Fruit fly (Drosophila melanogaster): ENCODE data around the gene MED10.

MED10 gene

dm6 chr3L:16204128-16204527 lies 27.8 kb upstream of the MED10 start:
- TF ChIP-seq CG3065 (GFP tag; optimal IDR thresholded peaks at IDR 0.05) (no peak), bowl (GFP tag; IDR thresholded peaks at IDR 0.05) (no peak), nom (GFP tag; optimal IDR thresholded peaks at IDR 0.05) (peak; percentile 6), lbe (GFP tag; optimal IDR thresholded peaks at IDR 0.05) (peak; percentile 3), Med (GFP tag) (no peak), Drgx (GFP tag; IDR thresholded peaks at IDR 0.05) (0 out of 2 replicates have a peak, but pooled peaks have one; percentile 23), CG2129 (GFP tag; IDR thresholded peaks at IDR 0.05; ENCODE audit: partially characterized antibody) (no peak), D19A (tag; optimal IDR thresholded peaks at IDR 0.05) (peak; percentile 53), br (optimal IDR thresholded peaks at IDR 0.05) (no peak), HLHmδ (GFP tag; optimal IDR thresholded peaks at IDR 0.05) (no peak), hth (optimal IDR thresholded peaks at IDR 0.05) (no peak), zfh1 (GFP tag; IDR thresholded peaks at IDR 0.05) (no peak), Atf3 (GFP tag; optimal IDR thresholded peaks at IDR 0.05) (no peak), Opbp (GFP tag; IDR thresholded peaks at IDR 0.05; ENCODE audit: partially characterized antibody) (no peak), corto (GFP tag; optimal IDR thresholded peaks at IDR 0.05) (peak; percentile 31)

dm6 chr3L:16208053-16208838 lies 23.6 kb upstream of the MED10 start:
- TF ChIP-seq Dref (GFP tag; IDR thresholded peaks at IDR 0.05), result 0 out of 2 replicates have a peak, but pooled peaks have one; percentile 6
- no peak for TF ChIP-seq ttk (GFP tag; IDR thresholded peaks at IDR 0.05)

dm6 chr3L:16208839-16209612 lies 22.9 kb upstream of the MED10 start:
- no peak for TF ChIP-seq CG16863 (GFP tag; optimal IDR thresholded peaks at IDR 0.05)
- no peak for TF ChIP-seq CG11247 (GFP tag; IDR thresholded peaks at IDR 0.05)
- TF ChIP-seq Ets65A (GFP tag), result peak; percentile 67
- 0 out of 3 replicates have a peak, but pooled peaks have one; percentile 10 for TF ChIP-seq ase (GFP tag; IDR thresholded peaks at IDR 0.05)
- no peak for TF ChIP-seq lola (GFP tag; optimal IDR thresholded peaks at IDR 0.05)
- TF ChIP-seq az2 (GFP tag; optimal IDR thresholded peaks at IDR 0.05), result no peak
- no peak for TF ChIP-seq CG3726 (GFP tag; IDR thresholded peaks at IDR 0.05)
- peak; percentile 12 for TF ChIP-seq D19A (tag; optimal IDR thresholded peaks at IDR 0.05)

- no peak for TF ChIP-seq CG1024 (GFP tag; IDR thresholded peaks at IDR 0.05)
- TF ChIP-seq nom (GFP tag; optimal IDR thresholded peaks at IDR 0.05), result peak; percentile 70
- no peak for TF ChIP-seq MTF-1 (GFP tag; optimal IDR thresholded peaks at IDR 0.05; ENCODE audit: borderline replicate concordance)
These were observed 22.2 kb upstream of the MED10 start for dm6 chr3L:16209641-16210040.

dm6 chr3L:16211156-16211935 lies 20.5 kb upstream of the MED10 start:
- peak; percentile 58 for TF ChIP-seq crol (GFP tag; IDR thresholded peaks at IDR 0.05)
- no peak for TF ChIP-seq D (optimal IDR thresholded peaks at IDR 0.05)
- TF ChIP-seq D (GFP tag; optimal IDR thresholded peaks at IDR 0.05), result no peak
- peak; percentile 23 for TF ChIP-seq fd96Cb (tag; optimal IDR thresholded peaks at IDR 0.05)
- TF ChIP-seq knrl (GFP tag; IDR thresholded peaks at IDR 0.05; ENCODE audit: partially characterized antibody), result 0 out of 3 replicates have a peak, but pooled peaks have one; percentile 28
- TF ChIP-seq CG14050 (GFP tag; IDR thresholded peaks at IDR 0.05), result peak; percentile 10; the same call in 1 of the 3 replicates
- TF ChIP-seq CG11085 (GFP tag; IDR thresholded peaks at IDR 0.05), result no peak
- TF ChIP-seq CG5180 (GFP tag; optimal IDR thresholded peaks at IDR 0.05), result no peak
- TF ChIP-seq Usf (GFP tag; optimal IDR thresholded peaks at IDR 0.05), result no peak
- TF ChIP-seq CG10543 (GFP tag; optimal IDR thresholded peaks at IDR 0.05), result no peak
- peak; percentile 59 for TF ChIP-seq CG11504 (tag; optimal IDR thresholded peaks at IDR 0.05)
- TF ChIP-seq Atf3 (GFP tag; optimal IDR thresholded peaks at IDR 0.05), result no peak
- TF ChIP-seq CG1832 (GFP tag; optimal IDR thresholded peaks at IDR 0.05), result peak; percentile 74
- no peak for TF ChIP-seq CG32772 (GFP tag; IDR thresholded peaks at IDR 0.05)
- no peak for TF ChIP-seq sima (GFP tag; optimal IDR thresholded peaks at IDR 0.05)
- no peak for TF ChIP-seq ara (GFP tag; IDR thresholded peaks at IDR 0.05)

All from whole organism, embryonic.